Fruit fly (Drosophila melanogaster): ENCODE results near the gene CG17931.

dm6 chr3R:16395448-16395847, 36.2 kb upstream of the CG17931 start:
- TF ChIP-seq unc-4 (GFP tag; IDR thresholded peaks at IDR 0.05; ENCODE audit: partially characterized antibody) = no peak
- TF ChIP-seq CG13296 (GFP tag; optimal IDR thresholded peaks at IDR 0.05) = no peak
